Fruit fly (Drosophila melanogaster): Measurements from ENCODE around the gene Cand1.

DNA sequence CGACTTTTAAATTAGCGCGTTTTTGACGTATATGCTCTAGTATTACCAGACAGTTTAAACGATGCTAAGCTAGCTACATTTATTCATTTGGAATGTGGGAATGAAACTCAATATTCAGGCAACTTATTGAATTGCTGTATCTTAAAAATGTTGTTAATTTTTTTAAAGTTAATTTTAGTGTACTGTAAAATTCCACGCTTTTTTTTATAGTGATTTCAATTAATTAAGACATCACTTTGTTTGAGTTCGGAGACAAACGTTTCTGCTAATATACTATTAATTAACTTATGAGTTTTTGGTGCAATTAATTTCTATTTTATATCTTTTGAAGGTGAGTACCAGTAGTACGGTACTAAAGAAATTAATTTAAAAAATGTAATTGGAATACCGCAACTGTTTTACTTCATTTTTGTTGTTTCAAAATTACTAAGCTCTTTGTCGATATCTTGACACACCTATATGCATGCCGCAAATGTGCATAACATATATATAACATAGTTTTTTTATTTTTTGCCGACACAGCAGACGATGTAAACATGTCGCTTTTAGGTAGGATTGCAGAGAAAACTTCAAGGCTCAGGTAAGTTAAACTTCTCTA, 23.8 kb upstream of the Cand1 start, which contains the start of the genes Cdk1 and mRpS7:
- TF ChIP-seq CG12768 (GFP tag; optimal IDR thresholded peaks at IDR 0.05): peak; percentile 62
- TF ChIP-seq CG1620 (GFP tag; optimal IDR thresholded peaks at IDR 0.05): peak; percentile 40
